In genomic region chrV:12211090-12211489, ce11 we compare ENCODE assay signal across 6 worm cellular contexts.
TF ChIP-seq lines count a peak whose summit lies in the region.

No protein-coding gene starts in this region.

TF ChIP-seq in whole organism, L1 larva, 84 proteins besides CTCF, POLR2A, EP300 and RAD21:
- TF ChIP-seq ets-5 (GFP tag; IDR thresholded peaks at IDR 0.05; lab: Robert Waterston, UW) (no peak), zag-1 (tag; optimal IDR thresholded peaks at IDR 0.05; lab: Kevin White, UChicago) (no peak), lin-14 (GFP tag; optimal IDR thresholded peaks at IDR 0.05; lab: Kevin White, UChicago) (peak; percentile 82), lir-3 (tag; optimal IDR thresholded peaks at IDR 0.05; lab: Kevin White, UChicago; ENCODE audit: poor library complexity) (no peak), dpl-1 (GFP tag; optimal IDR thresholded peaks at IDR 0.05; lab: Kevin White, UChicago) (no peak), efl-1 (optimal IDR thresholded peaks at IDR 0.05; lab: Kevin White, UChicago) (no peak), efl-1 (GFP tag; optimal IDR thresholded peaks at IDR 0.05 in 1 of 2; lab: Kevin White, UChicago) (peak in 1 of 2 experiments; percentile 13), hlh-4 (tag; optimal IDR thresholded peaks at IDR 0.05; lab: Kevin White, UChicago) (no peak), mep-1 (tag; optimal IDR thresholded peaks at IDR 0.05; lab: Kevin White, UChicago) (peak; percentile 3), nhr-77 (tag; optimal IDR thresholded peaks at IDR 0.05; lab: Kevin White, UChicago) (no peak), efl-3 (GFP tag; optimal IDR thresholded peaks at IDR 0.05; lab: Kevin White, UChicago) (no peak), C04F5.9 (tag; optimal IDR thresholded peaks at IDR 0.05; lab: Kevin White, UChicago) (no peak), skn-1 (tag; optimal IDR thresholded peaks at IDR 0.05; lab: Kevin White, UChicago) (no peak), ces-1 (GFP tag; optimal IDR thresholded peaks at IDR 0.05; lab: Kevin White, UChicago) (no peak), mab-9 (GFP tag; IDR thresholded peaks at IDR 0.05; lab: Robert Waterston, UW) (no peak)
TF ChIP-seq in whole organism, L1 larva: peak in this region for 3.

TF ChIP-seq in whole organism, L2 larva, 48 proteins besides CTCF, POLR2A, EP300 and RAD21 (continues in another document):
- no peak for TF ChIP-seq ceh-82 (tag; optimal IDR thresholded peaks at IDR 0.05; lab: Kevin White, UChicago)
- no peak for TF ChIP-seq unc-39 (tag; optimal IDR thresholded peaks at IDR 0.05; lab: Kevin White, UChicago)
- TF ChIP-seq nhr-237 (tag; optimal IDR thresholded peaks at IDR 0.05; lab: Kevin White, UChicago): no peak
- no peak for TF ChIP-seq nhr-11 (tag; optimal IDR thresholded peaks at IDR 0.05; lab: Kevin White, UChicago)
- TF ChIP-seq nhr-6 (tag; optimal IDR thresholded peaks at IDR 0.05; lab: Kevin White, UChicago): no peak
- TF ChIP-seq R02D3.7 (tag; optimal IDR thresholded peaks at IDR 0.05; lab: Kevin White, UChicago): no peak
- TF ChIP-seq nhr-23 (tag; optimal IDR thresholded peaks at IDR 0.05; lab: Kevin White, UChicago): no peak
- TF ChIP-seq ztf-1 (GFP tag; conservative IDR thresholded peaks at IDR 0.05; lab: Robert Waterston, UW): no peak
- no peak for TF ChIP-seq snpc-4 (tag; optimal IDR thresholded peaks at IDR 0.05; lab: Kevin White, UChicago)
- TF ChIP-seq F13H6.1 (tag; optimal IDR thresholded peaks at IDR 0.05; lab: Kevin White, UChicago): peak; percentile 30
- TF ChIP-seq sma-3 (GFP tag; optimal IDR thresholded peaks at IDR 0.05; lab: Kevin White, UChicago): no peak
- TF ChIP-seq skn-1 (tag; optimal IDR thresholded peaks at IDR 0.05; lab: Kevin White, UChicago): no peak
- TF ChIP-seq unc-55 (GFP tag; optimal IDR thresholded peaks at IDR 0.05; lab: Kevin White, UChicago): peak; percentile 20
- TF ChIP-seq ztf-4 (tag; optimal IDR thresholded peaks at IDR 0.05; lab: Kevin White, UChicago): no peak
- no peak for TF ChIP-seq aly-2 (tag; optimal IDR thresholded peaks at IDR 0.05; lab: Kevin White, UChicago)
- no peak for TF ChIP-seq peb-1 (tag; optimal IDR thresholded peaks at IDR 0.05; lab: Kevin White, UChicago)
- TF ChIP-seq mbf-1 (tag; optimal IDR thresholded peaks at IDR 0.05; lab: Kevin White, UChicago): no peak

TF ChIP-seq in whole organism, L3 larva, 47 proteins besides CTCF, POLR2A, EP300 and RAD21:
- TF ChIP-seq nfya-1 (tag; optimal IDR thresholded peaks at IDR 0.05; lab: Kevin White, UChicago; ENCODE audit: insufficient read depth): peak; percentile 11
- peak; percentile 30 for TF ChIP-seq fkh-10 (GFP tag; optimal IDR thresholded peaks at IDR 0.05; lab: Kevin White, UChicago)
- TF ChIP-seq aly-2 (tag; optimal IDR thresholded peaks at IDR 0.05; lab: Kevin White, UChicago): no peak

TF ChIP-seq in whole organism, L4 larva, 104 proteins besides CTCF, POLR2A, EP300 and RAD21:
- TF ChIP-seq aha-1 (tag; lab: Kevin White, UChicago) (peak; percentile 78), ces-1 (GFP tag; optimal IDR thresholded peaks at IDR 0.05; lab: Kevin White, UChicago) (peak; percentile 21), egl-27 (tag; optimal IDR thresholded peaks at IDR 0.05; lab: Kevin White, UChicago) (no peak), lin-15B (tag; optimal IDR thresholded peaks at IDR 0.05; lab: Kevin White, UChicago) (no peak), nhr-10 (tag; optimal IDR thresholded peaks at IDR 0.05; lab: Kevin White, UChicago) (no peak), fkh-10 (GFP tag; optimal IDR thresholded peaks at IDR 0.05; lab: Kevin White, UChicago) (no peak), zfp-3 (GFP tag; conservative IDR thresholded peaks at IDR 0.05; lab: Robert Waterston, UW) (no peak), lin-29 (GFP tag; IDR thresholded peaks at IDR 0.05; lab: Robert Waterston, UW) (no peak), tag-97 (GFP tag; IDR thresholded peaks at IDR 0.05; lab: Robert Waterston, UW) (no peak)

TF ChIP-seq in whole organism, late embryonic, 69 proteins besides CTCF, POLR2A, EP300 and RAD21:
- TF ChIP-seq ceh-31 (tag; optimal IDR thresholded peaks at IDR 0.05; lab: Kevin White, UChicago) (peak; percentile 65), K02D7.2 (tag; optimal IDR thresholded peaks at IDR 0.05; lab: Kevin White, UChicago) (no peak), unc-42 (tag; optimal IDR thresholded peaks at IDR 0.05; lab: Kevin White, UChicago) (peak; percentile 95), nhr-232 (tag; optimal IDR thresholded peaks at IDR 0.05; lab: Kevin White, UChicago) (no peak), fax-1 (tag; optimal IDR thresholded peaks at IDR 0.05; lab: Kevin White, UChicago) (no peak), hlh-13 (GFP tag; optimal IDR thresholded peaks at IDR 0.05; lab: Kevin White, UChicago) (no peak), hlh-8 (tag; optimal IDR thresholded peaks at IDR 0.05; lab: Kevin White, UChicago) (no peak), madf-2 (tag; optimal IDR thresholded peaks at IDR 0.05; lab: Kevin White, UChicago) (no peak), sox-2 (GFP tag; IDR thresholded peaks at IDR 0.05; lab: Robert Waterston, UW) (no peak)

TF ChIP-seq in whole organism, mixed stage, embryonic, 35 proteins besides CTCF, POLR2A, EP300 and RAD21:
- TF ChIP-seq lsy-2 (tag; optimal IDR thresholded peaks at IDR 0.05; lab: Kevin White, UChicago): no peak
- TF ChIP-seq mep-1 (tag; optimal IDR thresholded peaks at IDR 0.05; lab: Kevin White, UChicago): no peak
- TF ChIP-seq nhr-12 (tag; optimal IDR thresholded peaks at IDR 0.05; lab: Kevin White, UChicago): no peak
- TF ChIP-seq ces-1 (GFP tag; optimal IDR thresholded peaks at IDR 0.05; lab: Kevin White, UChicago): peak; percentile 97
TF ChIP-seq in whole organism, mixed stage, embryonic: peak in this region for 1.

Comparison
In these comparisons a context has a peak if more than half of its experiments do, and no peak if none do; other contexts are left out.
1. Of the 29 proteins assayed by ChIP-seq in both whole organism, L4 larva and whole organism, L1 larva: peak only in whole organism, L4 larva: aha-1 and ces-1; only in whole organism, L1 larva: mep-1; in both: none; in neither: 26.